Worm (Caenorhabditis elegans): ENCODE data around the gene rmif-2.

ce11 chrIV:1207980-1208379 lies 25.6 kb downstream of the rmif-2 start, which contains the start of gene dsl-1:
- no peak for TF ChIP-seq hmg-11 (tag; optimal IDR thresholded peaks at IDR 0.05)
- no peak for TF ChIP-seq zag-1 (tag; optimal IDR thresholded peaks at IDR 0.05)
- no peak for TF ChIP-seq unc-62 (GFP tag; optimal IDR thresholded peaks at IDR 0.05)
- no peak for TF ChIP-seq elt-1 (tag; optimal IDR thresholded peaks at IDR 0.05)
- no peak for TF ChIP-seq egl-27 (tag; optimal IDR thresholded peaks at IDR 0.05)
- TF ChIP-seq nhr-11 (tag; optimal IDR thresholded peaks at IDR 0.05) = no peak
- TF ChIP-seq nfya-1 (tag; optimal IDR thresholded peaks at IDR 0.05; ENCODE audit: insufficient read depth) = no peak
- no peak for TF ChIP-seq fkh-10 (GFP tag; optimal IDR thresholded peaks at IDR 0.05)
- TF ChIP-seq mdl-1 (tag; optimal IDR thresholded peaks at IDR 0.05) = no peak

Data from whole organism, L3 larva.